Fruit fly (Drosophila melanogaster): ENCODE results near the gene Edc3.
A peak's percentile ranks its signal among the peaks of the same experiment; 100 is the strongest.

Gene Edc3

DNA sequence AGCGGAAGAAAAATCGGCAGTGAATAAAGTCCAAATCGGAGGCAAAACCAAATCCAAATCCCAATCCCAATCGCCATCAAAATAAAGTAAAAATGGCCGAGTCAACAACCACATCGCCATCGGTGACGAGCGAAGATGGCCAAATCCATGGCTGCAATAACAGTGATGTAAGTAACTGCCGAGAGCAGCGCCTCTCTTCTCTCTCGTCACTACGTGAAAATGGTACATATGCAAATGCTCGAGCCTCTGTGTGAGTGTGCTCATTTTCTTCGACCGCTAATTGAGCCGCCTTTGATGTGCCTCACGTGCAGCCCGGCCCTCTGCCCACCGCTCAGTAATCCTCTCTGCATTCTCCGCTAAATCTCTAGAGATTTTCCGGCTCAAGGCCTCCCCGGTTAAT lies 4.7 kb upstream of the Edc3 start (continued):
- TF ChIP-seq Bteb2 (GFP tag; optimal IDR thresholded peaks at IDR 0.05) (no peak), chm (GFP tag; IDR thresholded peaks at IDR 0.05) (peak; percentile 52; the same call in 1 of the 2 replicates), CG17186 (GFP tag; optimal IDR thresholded peaks at IDR 0.05) (no peak), CG9797 (GFP tag; optimal IDR thresholded peaks at IDR 0.05) (no peak), Awh (GFP tag; IDR thresholded peaks at IDR 0.05) (peak; percentile 75), sug (tag; optimal IDR thresholded peaks at IDR 0.05) (no peak), tup (GFP tag; optimal IDR thresholded peaks at IDR 0.05) (no peak), CG17328 (GFP tag; IDR thresholded peaks at IDR 0.05) (no peak), so (GFP tag; IDR thresholded peaks at IDR 0.05) (0 out of 3 replicates have a peak, but pooled peaks have one; percentile 9), Eip74EF (GFP tag; optimal IDR thresholded peaks at IDR 0.05) (peak in 1 of 2 experiments; percentile 49), BEAF-32 (GFP tag; optimal IDR thresholded peaks at IDR 0.05) (no peak)

DNA sequence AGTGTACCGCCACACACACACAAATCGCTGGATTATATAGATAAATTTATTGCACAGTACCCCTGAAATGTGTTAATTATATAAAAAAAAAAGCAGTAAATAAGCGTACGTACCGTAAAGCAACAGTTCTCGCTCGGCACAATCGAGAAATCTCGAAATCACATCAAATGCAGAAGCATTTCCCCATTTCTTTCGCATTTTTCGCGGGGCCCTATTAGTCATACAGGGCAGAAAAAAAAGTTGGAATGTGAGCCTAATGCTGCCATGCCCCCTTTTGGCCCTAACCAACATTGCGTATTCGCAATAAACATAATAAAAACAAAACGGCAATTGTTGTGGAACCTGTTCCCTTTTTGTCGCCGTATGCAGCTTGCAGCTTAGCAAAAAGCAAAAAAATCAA lies 4.1 kb upstream of the Edc3 start:
- TF ChIP-seq pho (GFP tag; optimal IDR thresholded peaks at IDR 0.05) (no peak), pb (GFP tag; optimal IDR thresholded peaks at IDR 0.05) (no peak), NfI (GFP tag; optimal IDR thresholded peaks at IDR 0.05) (no peak), gsb-n (tag; optimal IDR thresholded peaks at IDR 0.05) (no peak), bbx (GFP tag; IDR thresholded peaks at IDR 0.05; ENCODE audit: partially characterized antibody) (no peak), odd (GFP tag; optimal IDR thresholded peaks at IDR 0.05) (no peak)

DNA sequence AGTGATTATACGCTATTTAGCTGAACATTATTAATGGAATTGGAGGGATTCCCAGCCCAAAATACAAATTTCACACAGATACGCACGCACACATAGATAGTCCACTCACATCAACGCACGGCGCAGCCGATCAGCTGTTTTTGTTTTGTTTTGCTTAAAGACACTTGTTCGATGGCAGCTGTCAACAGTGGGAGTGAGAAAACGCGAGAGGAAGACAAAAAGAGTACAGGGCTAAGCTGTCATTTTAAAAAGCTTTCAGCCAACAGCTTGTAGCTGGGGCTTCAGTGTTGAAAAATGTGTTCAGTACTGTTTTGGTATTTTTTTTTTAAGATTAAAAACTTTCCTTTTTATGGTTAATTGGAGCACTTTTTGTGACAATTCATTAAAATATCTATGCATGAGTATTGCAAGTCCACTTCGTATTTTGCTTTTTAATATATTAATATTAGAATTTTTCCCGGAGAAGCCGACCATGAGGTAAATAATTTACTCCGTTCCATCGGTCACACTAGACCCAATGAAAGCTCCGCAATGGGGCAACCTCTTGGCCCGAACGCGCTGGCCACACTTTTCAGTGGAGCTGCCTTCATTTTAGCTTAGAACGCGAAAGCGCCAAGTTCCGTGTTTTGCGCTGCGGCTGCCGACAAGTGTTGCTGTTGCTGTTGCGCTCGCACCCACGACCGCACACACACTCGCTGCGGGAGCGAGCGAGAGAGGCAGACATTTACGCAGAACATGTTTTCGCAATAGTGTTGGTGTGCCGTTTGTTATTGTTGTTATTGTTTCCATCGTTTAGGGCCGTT lies 3.4 kb upstream of the Edc3 start:
- peak; percentile 31 for TF ChIP-seq CG8388 (GFP tag; optimal IDR thresholded peaks at IDR 0.05)
- peak; percentile 73 for TF ChIP-seq CG15514 (GFP tag; optimal IDR thresholded peaks at IDR 0.05)
- peak; percentile 58 for TF ChIP-seq Hsf (GFP tag; optimal IDR thresholded peaks at IDR 0.05)
- TF ChIP-seq CG33213 (GFP tag; optimal IDR thresholded peaks at IDR 0.05) = no peak
- TF ChIP-seq Fer2 (tag; optimal IDR thresholded peaks at IDR 0.05) = no peak
- no peak for TF ChIP-seq D19A (tag; optimal IDR thresholded peaks at IDR 0.05)
- TF ChIP-seq D19B (GFP tag; optimal IDR thresholded peaks at IDR 0.05) = peak; percentile 15
- TF ChIP-seq CG10543 (GFP tag; optimal IDR thresholded peaks at IDR 0.05) = peak; percentile 73
- TF ChIP-seq CHES-1-like (GFP tag; optimal IDR thresholded peaks at IDR 0.05) = peak; percentile 38
- peak; percentile 53 for TF ChIP-seq CG8290 (GFP tag; optimal IDR thresholded peaks at IDR 0.05)
- peak in 1 of 2 experiments; percentile 90 for TF ChIP-seq CG8290 (tag; optimal IDR thresholded peaks at IDR 0.05)
- peak; percentile 77 for TF ChIP-seq CG3847 (GFP tag; IDR thresholded peaks at IDR 0.05)
- peak; percentile 31 for TF ChIP-seq dmrt99B (tag; optimal IDR thresholded peaks at IDR 0.05)
- no peak for TF ChIP-seq CG11456 (GFP tag; IDR thresholded peaks at IDR 0.05)
- TF ChIP-seq btn (GFP tag; optimal IDR thresholded peaks at IDR 0.05) = peak; percentile 23
- TF ChIP-seq CG4707 (GFP tag; optimal IDR thresholded peaks at IDR 0.05) = no peak
- TF ChIP-seq stwl (tag; optimal IDR thresholded peaks at IDR 0.05) = peak; percentile 52
- TF ChIP-seq CG6254 (GFP tag; optimal IDR thresholded peaks at IDR 0.05) = no peak
- TF ChIP-seq CG12942 (GFP tag; optimal IDR thresholded peaks at IDR 0.05) = peak; percentile 12
- no peak for TF ChIP-seq TFAM (GFP tag; optimal IDR thresholded peaks at IDR 0.05)
- peak; percentile 80 for TF ChIP-seq gro (GFP tag; optimal IDR thresholded peaks at IDR 0.05)
- peak; percentile 89 for TF ChIP-seq Ets97D (GFP tag; optimal IDR thresholded peaks at IDR 0.05)
- peak; percentile 31 for TF ChIP-seq CG18262 (tag; optimal IDR thresholded peaks at IDR 0.05)
- TF ChIP-seq CG6272 (GFP tag; IDR thresholded peaks at IDR 0.05) = 0 out of 2 replicates have a peak, but pooled peaks have one; percentile 26
- TF ChIP-seq CG9609 (GFP tag; optimal IDR thresholded peaks at IDR 0.05) = peak; percentile 15
- TF ChIP-seq CG7987 (GFP tag; optimal IDR thresholded peaks at IDR 0.05) = peak; percentile 51
- TF ChIP-seq CG3163 (GFP tag; optimal IDR thresholded peaks at IDR 0.05) = no peak
- TF ChIP-seq Fer1 (GFP tag; optimal IDR thresholded peaks at IDR 0.05) = peak; percentile 56
- peak; percentile 30; the same call in 1 of the 2 replicates for TF ChIP-seq Scr (GFP tag; IDR thresholded peaks at IDR 0.05; ENCODE audit: partially characterized antibody)
- TF ChIP-seq CG1647 (GFP tag; optimal IDR thresholded peaks at IDR 0.05) = peak; percentile 16
